Fruit fly (Drosophila melanogaster): ENCODE measurements around the gene CG5194.

Gene CG5194

dm6 chr3L:9042200-9042988 is 32.8 kb upstream of the CG5194 start (continued):
- TF ChIP-seq cas (GFP tag; IDR thresholded peaks at IDR 0.05) (no peak), Adf1 (GFP tag; IDR thresholded peaks at IDR 0.05) (no peak), Mrtf (GFP tag; IDR thresholded peaks at IDR 0.05) (no peak), CG10431 (GFP tag; optimal IDR thresholded peaks at IDR 0.05) (no peak), gcm2 (GFP tag; optimal IDR thresholded peaks at IDR 0.05) (no peak), Sry-δ (GFP tag; optimal IDR thresholded peaks at IDR 0.05) (no peak), CG16813 (GFP tag; IDR thresholded peaks at IDR 0.05; ENCODE audit: partially characterized antibody) (no peak), nom (GFP tag; optimal IDR thresholded peaks at IDR 0.05) (no peak), D (optimal IDR thresholded peaks at IDR 0.05) (peak; percentile 52), D (GFP tag; optimal IDR thresholded peaks at IDR 0.05) (peak; percentile 62), Sox102F (GFP tag; optimal IDR thresholded peaks at IDR 0.05) (peak; percentile 55), Atf-2 (GFP tag; optimal IDR thresholded peaks at IDR 0.05) (no peak), CG18599 (GFP tag; optimal IDR thresholded peaks at IDR 0.05) (no peak), BEAF-32 (GFP tag; optimal IDR thresholded peaks at IDR 0.05) (no peak), CG17829 (tag; optimal IDR thresholded peaks at IDR 0.05) (peak; percentile 67), CG14965 (GFP tag; optimal IDR thresholded peaks at IDR 0.05; ENCODE audit: borderline replicate concordance) (no peak), sr (GFP tag; IDR thresholded peaks at IDR 0.05) (no peak), CG7745 (tag; optimal IDR thresholded peaks at IDR 0.05) (no peak), CG10979 (tag; optimal IDR thresholded peaks at IDR 0.05) (peak; percentile 77), CG16863 (GFP tag; optimal IDR thresholded peaks at IDR 0.05) (no peak), peb (GFP tag; IDR thresholded peaks at IDR 0.05) (no peak), ERR (GFP tag; optimal IDR thresholded peaks at IDR 0.05) (no peak), tin (GFP tag; optimal IDR thresholded peaks at IDR 0.05) (no peak), Spps (tag; optimal IDR thresholded peaks at IDR 0.05) (peak; percentile 30), CG10959 (GFP tag; IDR thresholded peaks at IDR 0.05) (peak; percentile 52; the same call in 1 of the 2 replicates), fd102C (GFP tag; optimal IDR thresholded peaks at IDR 0.05) (peak; percentile 57), CoRest (tag; optimal IDR thresholded peaks at IDR 0.05) (peak; percentile 37), chinmo (GFP tag; IDR thresholded peaks at IDR 0.05; ENCODE audit: partially characterized antibody) (no peak), CG33557 (GFP tag; optimal IDR thresholded peaks at IDR 0.05) (peak; percentile 64), mirr (GFP tag; optimal IDR thresholded peaks at IDR 0.05) (no peak), corto (GFP tag; optimal IDR thresholded peaks at IDR 0.05) (no peak), Ptx1 (GFP tag; IDR thresholded peaks at IDR 0.05) (peak; percentile 42; the same call in 1 of the 2 replicates), bigmax (GFP tag; optimal IDR thresholded peaks at IDR 0.05) (no peak), CG15011 (GFP tag; optimal IDR thresholded peaks at IDR 0.05) (no peak), Hr51 (GFP tag; optimal IDR thresholded peaks at IDR 0.05) (no peak), CG3407 (GFP tag; optimal IDR thresholded peaks at IDR 0.05) (peak; percentile 1), CG16779 (GFP tag; IDR thresholded peaks at IDR 0.05) (no peak), CG2678 (tag; optimal IDR thresholded peaks at IDR 0.05) (peak; percentile 65), sob (GFP tag; IDR thresholded peaks at IDR 0.05) (no peak), CG10147 (GFP tag; optimal IDR thresholded peaks at IDR 0.05) (no peak), CG14667 (GFP tag; IDR thresholded peaks at IDR 0.05) (peak; percentile 27; the same call in 1 of the 2 replicates), CG11696 (GFP tag; IDR thresholded peaks at IDR 0.05) (no peak), CG42726 (GFP tag; IDR thresholded peaks at IDR 0.05; ENCODE audit: partially characterized antibody) (no peak), CG1024 (GFP tag; IDR thresholded peaks at IDR 0.05) (no peak), kah (GFP tag; optimal IDR thresholded peaks at IDR 0.05) (no peak), Abd-B (GFP tag; optimal IDR thresholded peaks at IDR 0.05) (no peak), CG10267 (tag; optimal IDR thresholded peaks at IDR 0.05) (peak; percentile 60), NC2α (GFP tag; optimal IDR thresholded peaks at IDR 0.05) (no peak), Ets65A (GFP tag) (no peak)

All from whole organism, embryonic.